Fruit fly (Drosophila melanogaster) whole organism, embryonic: Measurements from ENCODE around the gene zld.

Source experiments
- CG3163 ChIP-seq: fragments of 200-800 bp; sonication (Bioruptor generic); optimal IDR thresholded peaks from 3 replicates; lab custom pipeline; 2016; ENCODE audit warnings: missing biosample characterization, missing genetic modification characterization
- CG4282 ChIP-seq: fragments of 200-800 bp; sonication (Bioruptor generic); optimal IDR thresholded peaks from 2 replicates; lab custom pipeline; 2016; ENCODE audit warnings: missing biosample characterization, missing genetic modification characterization
- Dfd ChIP-seq, 2 experiments: fragments of >200 bp; optimal IDR thresholded peaks; 2 replicates each; lab custom pipeline; 2017; ENCODE audit warnings: missing biosample characterization in 2 of 2, missing genetic modification characterization in 2 of 2
- Hmr ChIP-seq: fragments of 200-800 bp; sonication (Bioruptor generic); optimal IDR thresholded peaks from 3 replicates; lab custom pipeline; 2017; ENCODE audit warnings: mild to moderate bottlenecking, missing biosample characterization, missing genetic modification reagents, missing genetic modification characterization
- Med ChIP-seq: fragments of 200-800 bp; sonication (Bioruptor generic); peaks from one replicate; lab custom pipeline; 2016; ENCODE audit warnings: missing biosample characterization, missing genetic modification characterization, mild to moderate bottlenecking, inconsistent platforms, moderate library complexity
- Sin3A ChIP-seq: fragments of >200 bp; optimal IDR thresholded peaks from 2 replicates; lab custom pipeline; 2018
- TFAM ChIP-seq: fragments of 200-800 bp; sonication (Bioruptor generic); optimal IDR thresholded peaks from 2 replicates; lab custom pipeline; 2017; ENCODE audit warnings: missing biosample characterization, missing genetic modification characterization, inconsistent platforms
- prd ChIP-seq, 3 experiments: fragments of >200 bp in 2 of 3; fragments of 200-800 bp in 1 of 3; sonication (Bioruptor generic) in 1 of 3; optimal IDR thresholded peaks in 2 of 3; IDR thresholded peaks in 1 of 3; 2 replicates in 2 of 3; 3 replicates in 1 of 3; pipeline versions ENCODE4 v1.3.6 to Lab custom; 2017 to 2022; ENCODE audit warnings: missing biosample characterization in 1 of 3, missing genetic modification characterization in 1 of 3
- ttk ChIP-seq: fragments of 200-800 bp; sonication (Bioruptor generic); IDR thresholded peaks from 2 replicates; pipeline ENCODE4 v2.1.2; 2022; ENCODE audit warnings: missing biosample characterization, missing genetic modification characterization
- vfl ChIP-seq: fragments of 200-800 bp; sonication (Bioruptor generic); optimal IDR thresholded peaks from 2 replicates; lab custom pipeline; 2016; ENCODE audit warnings: missing biosample characterization, missing genetic modification characterization
- vvl ChIP-seq: fragments of 200-800 bp; sonication (Bioruptor generic); IDR thresholded peaks from 2 replicates; pipeline ENCODE4 v1.3.6; 2022; ENCODE audit warnings: missing biosample characterization, missing genetic modification characterization

DNA sequence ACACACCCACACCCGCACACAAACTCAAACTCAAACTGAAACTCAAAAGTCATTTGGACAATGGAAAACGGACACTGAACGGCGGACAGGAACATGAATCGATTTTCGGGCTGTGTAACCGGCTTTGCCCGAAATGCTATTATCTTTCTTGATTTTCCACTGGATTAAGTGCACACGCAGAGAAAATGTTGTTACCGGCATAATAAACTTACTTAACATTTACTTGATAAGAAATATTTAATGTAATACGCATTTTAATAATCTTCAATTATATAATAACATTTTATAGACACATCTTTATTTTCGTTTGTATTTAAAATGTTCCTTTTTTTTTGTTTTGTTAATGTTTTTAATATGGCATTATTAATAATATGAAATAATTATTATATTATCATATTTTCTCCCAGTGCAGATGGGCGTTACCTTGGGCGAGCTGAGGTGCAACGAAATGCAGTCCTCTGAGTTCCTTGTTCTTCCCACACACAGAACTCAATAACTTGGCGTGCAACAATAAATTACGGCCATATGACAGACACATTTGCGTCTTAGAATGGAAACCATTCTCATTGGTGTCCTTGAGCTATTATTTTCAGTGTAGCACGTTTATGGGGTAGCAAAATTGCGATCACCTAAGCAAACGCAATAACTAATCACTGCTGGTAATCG lies 18.4 kb downstream of the zld start, which contains the start of gene CG12702:
- TF ChIP-seq vvl (GFP tag; lab: Robert Waterston, UW): no peak
- TF ChIP-seq ttk (GFP tag; lab: Robert Waterston, UW): no peak
- TF ChIP-seq TFAM (GFP tag; lab: Kevin White, UChicago): no peak
- TF ChIP-seq prd (optimal IDR thresholded peaks at IDR 0.05; lab: Kevin White, UChicago): no peak
- peak; percentile 44; the same call in 2 of the 3 replicates for TF ChIP-seq prd (GFP tag; IDR thresholded peaks at IDR 0.05; lab: Robert Waterston, UW)
- no peak for TF ChIP-seq vfl (GFP tag; lab: Kevin White, UChicago)
- no peak for TF ChIP-seq CG4282 (GFP tag; lab: Kevin White, UChicago)
- no peak for TF ChIP-seq Hmr
- no peak for TF ChIP-seq Med (GFP tag; lab: Kevin White, UChicago)
- TF ChIP-seq Dfd (GFP tag; optimal IDR thresholded peaks at IDR 0.05; lab: Kevin White, UChicago): no peak
- TF ChIP-seq CG3163 (GFP tag; lab: Kevin White, UChicago): no peak
- no peak for TF ChIP-seq Sin3A
